Fruit fly (Drosophila melanogaster): Measurements from ENCODE around the gene mts.

dm6 chr2L:7820851-7821250 lies 6.6 kb upstream of the mts start, which contains the start of gene CG7115:
- TF ChIP-seq CG8478 (optimal IDR thresholded peaks at IDR 0.05) (no peak), CTCF (optimal IDR thresholded peaks at IDR 0.05) (no peak)

Data from S2 (cell line).